Fruit fly (Drosophila melanogaster): ENCODE data around the gene idc.
A peak's percentile ranks its signal among the peaks of the same experiment; 100 is the strongest.

DNA sequence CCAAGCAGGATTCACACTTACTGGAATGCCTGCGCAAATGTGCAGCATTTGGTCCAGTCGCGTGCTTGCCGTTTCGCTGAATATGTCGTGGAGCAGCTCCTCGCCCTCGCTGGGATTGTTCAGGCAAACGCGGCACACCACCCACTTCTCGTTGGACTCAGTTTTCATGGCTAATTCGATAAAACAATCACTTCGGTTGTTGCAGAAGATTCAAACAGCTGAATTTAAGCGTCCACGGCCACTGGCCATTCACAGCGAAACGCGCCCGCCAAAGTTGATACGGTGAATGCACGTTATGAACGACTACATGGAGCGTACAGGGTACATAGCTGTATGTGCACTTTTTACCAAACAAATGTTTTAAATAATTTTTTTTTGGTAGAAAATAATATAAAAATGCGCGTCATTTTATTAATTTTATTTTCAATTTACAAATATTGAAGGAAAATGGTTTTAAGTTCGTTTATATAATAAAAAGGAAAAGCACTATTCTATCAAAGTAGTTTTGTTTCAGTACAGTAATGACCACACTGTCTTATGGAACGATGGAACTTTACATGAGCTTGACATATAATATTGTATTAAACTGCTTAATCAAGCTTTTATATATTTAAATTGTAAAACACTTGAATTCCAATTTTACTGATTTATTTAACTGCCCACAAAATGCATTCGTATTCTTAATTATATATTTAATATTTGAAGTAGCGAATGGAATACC, 420 bp upstream of the idc start, which contains the start of gene trem:
- TF ChIP-seq EcR (GFP tag; optimal IDR thresholded peaks at IDR 0.05), result no peak
- TF ChIP-seq CG8478 (optimal IDR thresholded peaks at IDR 0.05), result no peak
- peak; percentile 6 for TF ChIP-seq pan (optimal IDR thresholded peaks at IDR 0.05)
- no peak for TF ChIP-seq psq (optimal IDR thresholded peaks at IDR 0.05)
- no peak for TF ChIP-seq usp (GFP tag; optimal IDR thresholded peaks at IDR 0.05)
- TF ChIP-seq Dll (optimal IDR thresholded peaks at IDR 0.05), result no peak
